Worm (Caenorhabditis elegans): ENCODE measurements around the gene R11G1.1.

R11G1.1 gene

ce11 chrX:3671998-3672397 lies 12.7 kb downstream of the R11G1.1 start, which contains the start of gene C02F12.5 (continued):
- TF ChIP-seq snpc-1.1 (tag; optimal IDR thresholded peaks at IDR 0.05; ENCODE audit: insufficient read depth) (no peak), mcd-1 (GFP tag; IDR thresholded peaks at IDR 0.05) (no peak)

ce11 chrX:3673584-3674108 lies 14.4 kb downstream of the R11G1.1 start, which contains the start of gene ceh-63:
Gene ceh-63, minus strand, starts transcription at chrX:3674058.
- TF ChIP-seq egl-18 (GFP tag; IDR thresholded peaks at IDR 0.05) (no peak), snpc-4 (GFP tag; optimal IDR thresholded peaks at IDR 0.05) (no peak), snpc-4 (tag; optimal IDR thresholded peaks at IDR 0.05) (no peak), F57C9.4 (tag; optimal IDR thresholded peaks at IDR 0.05) (no peak), lag-1 (GFP tag; IDR thresholded peaks at IDR 0.05) (no peak), attf-5 (GFP tag; optimal IDR thresholded peaks at IDR 0.05) (no peak), cebp-1 (GFP tag; IDR thresholded peaks at IDR 0.05) (no peak), cebp-1 (tag; optimal IDR thresholded peaks at IDR 0.05) (no peak), attf-3 (GFP tag; conservative IDR thresholded peaks at IDR 0.05) (no peak), ceh-79 (tag; optimal IDR thresholded peaks at IDR 0.05) (no peak), nfya-1 (tag; optimal IDR thresholded peaks at IDR 0.05; ENCODE audit: borderline replicate concordance, insufficient read depth) (no peak), nhr-80 (tag; optimal IDR thresholded peaks at IDR 0.05) (no peak), F23B12.7 (tag; optimal IDR thresholded peaks at IDR 0.05; ENCODE audit: insufficient read depth) (no peak), chd-7 (tag; optimal IDR thresholded peaks at IDR 0.05) (no peak), pbrm-1 (GFP tag; IDR thresholded peaks at IDR 0.05) (no peak), ztf-18 (tag; optimal IDR thresholded peaks at IDR 0.05) (no peak), lin-35 (GFP tag; optimal IDR thresholded peaks at IDR 0.05) (no peak), ets-4 (GFP tag; optimal IDR thresholded peaks at IDR 0.05) (no peak), unc-62 (GFP tag; optimal IDR thresholded peaks at IDR 0.05) (no peak), ztf-3 (GFP tag; optimal IDR thresholded peaks at IDR 0.05) (no peak)

- TF ChIP-seq T26A5.8 (tag; optimal IDR thresholded peaks at IDR 0.05), result no peak
- TF ChIP-seq dox-1 (GFP tag; IDR thresholded peaks at IDR 0.05), result peak; percentile 48; the same call in 1 of the 2 replicates
- no peak for TF ChIP-seq ztf-28 (GFP tag; IDR thresholded peaks at IDR 0.05)
- TF ChIP-seq ceh-91 (GFP tag; IDR thresholded peaks at IDR 0.05), result no peak
- TF ChIP-seq hsf-1 (GFP tag; IDR thresholded peaks at IDR 0.05), result no peak
- no peak for TF ChIP-seq Y56A3A.18 (GFP tag; IDR thresholded peaks at IDR 0.05)
- no peak for TF ChIP-seq ceh-100 (GFP tag; IDR thresholded peaks at IDR 0.05)
- TF ChIP-seq aptf-2 (GFP tag; conservative IDR thresholded peaks at IDR 0.05), result no peak
- no peak for TF ChIP-seq attf-5 (GFP tag; optimal IDR thresholded peaks at IDR 0.05)
- no peak for TF ChIP-seq F57C9.4 (tag; optimal IDR thresholded peaks at IDR 0.05)
- no peak for TF ChIP-seq pha-4 (tag; optimal IDR thresholded peaks at IDR 0.05)
- TF ChIP-seq athp-1 (tag; optimal IDR thresholded peaks at IDR 0.05), result no peak
- no peak for TF ChIP-seq tlf-1 (GFP tag; optimal IDR thresholded peaks at IDR 0.05)
- peak; percentile 58 for TF ChIP-seq chd-7 (tag; optimal IDR thresholded peaks at IDR 0.05)
- no peak for TF ChIP-seq lsy-27 (tag; optimal IDR thresholded peaks at IDR 0.05; ENCODE audit: borderline replicate concordance, insufficient read depth)
- TF ChIP-seq akir-1 (GFP tag; optimal IDR thresholded peaks at IDR 0.05), result no peak
- TF ChIP-seq F37B4.10 (GFP tag; IDR thresholded peaks at IDR 0.05), result no peak
- no peak for TF ChIP-seq sptf-2 (GFP tag; optimal IDR thresholded peaks at IDR 0.05)
- no peak for TF ChIP-seq sdz-38 (tag; optimal IDR thresholded peaks at IDR 0.05)
- no peak for TF ChIP-seq F10E7.11 (tag; optimal IDR thresholded peaks at IDR 0.05)
- no peak for TF ChIP-seq snpc-1.3 (tag; optimal IDR thresholded peaks at IDR 0.05; ENCODE audit: insufficient read depth)
- no peak for TF ChIP-seq ceh-40 (GFP tag; IDR thresholded peaks at IDR 0.05)
- TF ChIP-seq aptf-3 (GFP tag; IDR thresholded peaks at IDR 0.05), result no peak
- no peak for TF ChIP-seq nfya-1 (tag; optimal IDR thresholded peaks at IDR 0.05; ENCODE audit: borderline replicate concordance, insufficient read depth)
- no peak for TF ChIP-seq unc-130 (GFP tag; optimal IDR thresholded peaks at IDR 0.05)
- TF ChIP-seq atf-7 (tag; optimal IDR thresholded peaks at IDR 0.05), result peak; percentile 8
- TF ChIP-seq sea-2 (GFP tag; IDR thresholded peaks at IDR 0.05), result no peak
Measured at ce11 chrX:3678507-3679175, 19.3 kb downstream of the R11G1.1 start, which contains the start of gene tag-52. Gene tag-52, minus strand, starts transcription at chrX:3678557.
